Worm (Caenorhabditis elegans): ENCODE results near the gene nac-1.

Gene nac-1

DNA sequence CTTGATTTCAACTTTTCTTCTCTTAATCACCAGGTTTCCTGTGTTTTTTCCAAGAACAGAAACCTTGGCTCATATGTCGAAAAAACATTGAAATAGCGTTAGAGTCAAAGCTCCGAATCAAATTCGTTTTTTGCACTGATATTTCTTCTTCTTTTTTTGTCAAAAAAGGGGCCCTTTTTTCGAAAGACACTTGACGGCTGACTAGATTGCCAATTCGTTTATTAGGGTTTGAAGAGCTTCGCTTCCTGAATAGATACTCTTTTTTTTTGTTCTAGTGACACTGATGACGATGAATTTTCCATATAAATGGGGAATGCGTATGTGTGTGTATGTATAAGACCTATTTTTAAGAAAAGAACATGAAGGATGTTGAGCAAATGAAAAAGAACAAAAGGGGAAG, 21.8 kb downstream of the nac-1 start:
- TF ChIP-seq nhr-10 (tag; optimal IDR thresholded peaks at IDR 0.05): no peak
- TF ChIP-seq peb-1 (tag; optimal IDR thresholded peaks at IDR 0.05): no peak
- no peak for TF ChIP-seq nhr-23 (tag; optimal IDR thresholded peaks at IDR 0.05)
- TF ChIP-seq nhr-11 (tag; optimal IDR thresholded peaks at IDR 0.05): no peak
- TF ChIP-seq nhr-21 (tag; optimal IDR thresholded peaks at IDR 0.05): no peak
- no peak for TF ChIP-seq zag-1 (tag; optimal IDR thresholded peaks at IDR 0.05)
- TF ChIP-seq ztf-4 (tag; optimal IDR thresholded peaks at IDR 0.05): no peak
- TF ChIP-seq R02D3.7 (tag; optimal IDR thresholded peaks at IDR 0.05): no peak
- TF ChIP-seq ceh-16 (tag; optimal IDR thresholded peaks at IDR 0.05): no peak
- no peak for TF ChIP-seq ama-1 (optimal IDR thresholded peaks at IDR 0.05)
- no peak for TF ChIP-seq sma-9 (GFP tag; optimal IDR thresholded peaks at IDR 0.05)
- no peak for TF ChIP-seq sma-9 (tag; optimal IDR thresholded peaks at IDR 0.05)
- no peak for TF ChIP-seq blmp-1 (tag; optimal IDR thresholded peaks at IDR 0.05; ENCODE audit: insufficient read depth)
- no peak for TF ChIP-seq sem-4 (tag; optimal IDR thresholded peaks at IDR 0.05)
- no peak for TF ChIP-seq aly-2 (tag; optimal IDR thresholded peaks at IDR 0.05)
- no peak for TF ChIP-seq ceh-82 (tag; optimal IDR thresholded peaks at IDR 0.05)
- no peak for TF ChIP-seq nhr-129 (tag; optimal IDR thresholded peaks at IDR 0.05)
- TF ChIP-seq Y55F3AM.14 (GFP tag; optimal IDR thresholded peaks at IDR 0.05): no peak
- TF ChIP-seq unc-55 (GFP tag; optimal IDR thresholded peaks at IDR 0.05): no peak
- TF ChIP-seq lin-39 (tag; optimal IDR thresholded peaks at IDR 0.05): no peak
- TF ChIP-seq nhr-12 (tag; optimal IDR thresholded peaks at IDR 0.05): no peak

DNA sequence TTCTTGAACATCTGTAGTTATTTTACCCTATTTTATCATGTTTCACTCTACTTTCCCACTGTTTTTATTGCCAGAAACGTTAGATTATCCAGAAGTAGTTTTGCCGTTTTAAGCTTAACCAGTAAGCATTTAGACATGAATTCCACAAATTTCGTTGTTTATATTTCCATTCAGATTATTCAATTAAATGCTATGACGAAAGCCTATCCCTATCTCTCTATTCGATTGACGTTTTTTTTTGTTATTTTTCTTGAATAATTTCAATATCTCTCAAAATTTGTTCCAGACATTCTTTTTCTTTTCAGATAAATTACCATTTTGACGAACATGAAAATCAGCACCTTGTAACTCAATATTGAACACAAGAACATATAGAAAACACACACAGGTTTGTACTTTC, 23.6 kb downstream of the nac-1 start, which contains the start of gene npr-40:
Gene npr-40, plus strand, starts transcription at position 301 of the 400 bp plus-strand sequence.
- TF ChIP-seq nhr-129 (tag; optimal IDR thresholded peaks at IDR 0.05): no peak
- no peak for TF ChIP-seq unc-55 (GFP tag; optimal IDR thresholded peaks at IDR 0.05)
- TF ChIP-seq nhr-11 (tag; optimal IDR thresholded peaks at IDR 0.05): no peak
- TF ChIP-seq ceh-82 (tag; optimal IDR thresholded peaks at IDR 0.05): no peak
- TF ChIP-seq F13H6.1 (tag; optimal IDR thresholded peaks at IDR 0.05): no peak
- TF ChIP-seq ZK546.5 (tag; optimal IDR thresholded peaks at IDR 0.05): no peak
- TF ChIP-seq fos-1 (tag; optimal IDR thresholded peaks at IDR 0.05): no peak
- no peak for TF ChIP-seq lin-39 (tag; optimal IDR thresholded peaks at IDR 0.05)

DNA sequence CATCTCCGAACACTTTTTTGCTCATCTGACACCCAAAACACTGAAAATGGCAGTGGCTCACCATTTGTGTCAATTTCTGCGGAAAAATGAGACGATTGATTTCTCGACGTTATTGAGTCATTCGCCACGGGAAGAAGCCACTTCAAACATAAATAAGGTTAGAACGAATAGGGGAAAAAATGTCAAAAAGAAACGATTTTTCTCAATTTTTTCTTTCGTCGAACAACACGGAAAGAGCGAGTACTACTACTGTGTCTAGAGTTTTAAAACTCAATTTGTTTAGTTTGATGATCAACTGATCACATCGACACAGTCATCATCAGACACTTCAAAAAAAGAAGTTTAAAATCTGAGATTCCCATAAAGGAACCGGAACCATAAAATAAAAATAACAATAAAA, 25.9 kb downstream of the nac-1 start:
- TF ChIP-seq unc-62 (GFP tag; optimal IDR thresholded peaks at IDR 0.05) (no peak), R02D3.7 (tag; optimal IDR thresholded peaks at IDR 0.05) (no peak), lsy-2 (tag; optimal IDR thresholded peaks at IDR 0.05) (no peak), sma-3 (GFP tag; optimal IDR thresholded peaks at IDR 0.05) (no peak), alr-1 (tag; optimal IDR thresholded peaks at IDR 0.05) (no peak), peb-1 (tag; optimal IDR thresholded peaks at IDR 0.05) (no peak), egl-27 (tag; optimal IDR thresholded peaks at IDR 0.05) (no peak), nhr-25 (tag; optimal IDR thresholded peaks at IDR 0.05) (no peak), mbf-1 (tag; optimal IDR thresholded peaks at IDR 0.05) (no peak), unc-55 (GFP tag; optimal IDR thresholded peaks at IDR 0.05) (no peak), gmeb-1 (tag; optimal IDR thresholded peaks at IDR 0.05) (no peak), elt-3 (tag; optimal IDR thresholded peaks at IDR 0.05) (no peak), ztf-11 (tag; optimal IDR thresholded peaks at IDR 0.05) (no peak), snpc-4 (tag; optimal IDR thresholded peaks at IDR 0.05) (no peak), fos-1 (tag; optimal IDR thresholded peaks at IDR 0.05) (no peak), nhr-23 (tag; optimal IDR thresholded peaks at IDR 0.05) (no peak)

DNA sequence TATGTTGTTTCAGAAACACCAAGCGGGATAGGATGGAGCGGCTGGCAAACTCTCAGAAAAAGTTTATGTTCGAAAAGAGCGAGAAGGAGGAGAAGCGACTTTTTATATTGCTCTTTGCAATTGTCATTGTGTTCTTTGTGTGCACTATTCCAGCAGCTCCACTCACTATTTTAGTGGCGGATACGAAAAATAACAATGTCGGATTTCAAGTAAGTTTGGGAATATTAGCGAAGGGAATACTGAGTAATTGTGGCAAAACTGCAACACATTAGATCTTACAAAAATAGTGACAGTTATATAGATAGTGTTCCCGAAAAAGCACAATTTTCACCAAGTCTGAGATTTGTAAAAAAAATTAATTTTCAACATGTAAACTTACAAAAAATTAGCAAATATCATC, 27.8 kb downstream of the nac-1 start:
- TF ChIP-seq nhr-12 (tag; optimal IDR thresholded peaks at IDR 0.05) (no peak), elt-1 (tag; optimal IDR thresholded peaks at IDR 0.05) (no peak), sma-3 (GFP tag; optimal IDR thresholded peaks at IDR 0.05) (no peak), R02D3.7 (tag; optimal IDR thresholded peaks at IDR 0.05) (no peak), unc-62 (GFP tag; optimal IDR thresholded peaks at IDR 0.05) (no peak), nhr-23 (tag; optimal IDR thresholded peaks at IDR 0.05) (no peak), mbf-1 (tag; optimal IDR thresholded peaks at IDR 0.05) (no peak), zag-1 (tag; optimal IDR thresholded peaks at IDR 0.05) (no peak), snpc-4 (tag; optimal IDR thresholded peaks at IDR 0.05) (no peak), alr-1 (tag; optimal IDR thresholded peaks at IDR 0.05) (no peak), nhr-21 (tag; optimal IDR thresholded peaks at IDR 0.05) (no peak), dmd-4 (tag; optimal IDR thresholded peaks at IDR 0.05) (no peak), blmp-1 (tag; optimal IDR thresholded peaks at IDR 0.05; ENCODE audit: insufficient read depth) (no peak), aly-2 (tag; optimal IDR thresholded peaks at IDR 0.05) (no peak)

Data from whole organism, L2 larva.